Fruit fly (Drosophila melanogaster) whole organism, embryonic: ENCODE results near the gene PolG2.

Source experiments
- Antp ChIP-seq: fragments of 200-800 bp; sonication (Bioruptor generic); optimal IDR thresholded peaks from 3 replicates; lab custom pipeline; 2016; ENCODE audit warnings: missing biosample characterization, missing genetic modification characterization
- BEAF-32 ChIP-seq: fragments of 200-800 bp; sonication (Bioruptor generic); optimal IDR thresholded peaks from 3 replicates; lab custom pipeline; 2017; ENCODE audit warnings: missing biosample characterization, missing genetic modification characterization, mild to moderate bottlenecking, moderate library complexity, missing genetic modification reagents
- CG10321 ChIP-seq: fragments of 200-800 bp; sonication (Bioruptor generic); IDR thresholded peaks from 2 replicates; pipeline ENCODE4 v1.3.6; 2022; ENCODE audit warnings: missing biosample characterization, missing genetic modification characterization
- CG10366 ChIP-seq: fragments of 200-800 bp; sonication (Bioruptor generic); IDR thresholded peaks from 2 replicates; pipeline ENCODE4 v1.3.6; 2022; ENCODE audit warnings: missing biosample characterization, missing genetic modification characterization
- CG11093 ChIP-seq: fragments of 200-800 bp; sonication (Bioruptor generic); IDR thresholded peaks from 3 replicates; pipeline ENCODE4 v1.3.6; 2022; ENCODE audit warnings: missing biosample characterization, missing genetic modification characterization
- CG11695 ChIP-seq: fragments of 200-800 bp; sonication (Bioruptor generic); IDR thresholded peaks from 3 replicates; pipeline ENCODE4 v1.3.6; 2022; ENCODE audit warnings: missing biosample characterization, missing genetic modification characterization
- CG12391 ChIP-seq: fragments of 200-800 bp; sonication (Bioruptor generic); optimal IDR thresholded peaks from 3 replicates; lab custom pipeline; 2018; ENCODE audit warnings: missing biosample characterization, mild to moderate bottlenecking, missing genetic modification characterization, moderate library complexity
- CG12659 ChIP-seq: fragments of 200-800 bp; sonication (Bioruptor generic); optimal IDR thresholded peaks from 3 replicates; lab custom pipeline; 2017; ENCODE audit warnings: mild to moderate bottlenecking, missing biosample characterization, missing genetic modification reagents, missing genetic modification characterization
- CG14667 ChIP-seq: fragments of 200-800 bp; sonication (Bioruptor generic); IDR thresholded peaks from 2 replicates; pipeline ENCODE4 v1.3.6; 2022; ENCODE audit warnings: missing biosample characterization, missing genetic modification characterization
- CG15479 ChIP-seq: fragments of 200-800 bp; sonication (Bioruptor generic); optimal IDR thresholded peaks from 3 replicates; lab custom pipeline; 2019; ENCODE audit warnings: missing biosample characterization, mild to moderate bottlenecking, missing genetic modification characterization, moderate library complexity
- CG15601 ChIP-seq: fragments of 200-800 bp; sonication (Bioruptor generic); optimal IDR thresholded peaks from 3 replicates; lab custom pipeline; 2019; ENCODE audit warnings: missing biosample characterization, mild to moderate bottlenecking, missing genetic modification characterization, moderate library complexity
- CG1603 ChIP-seq: fragments of 200-800 bp; sonication (Bioruptor generic); optimal IDR thresholded peaks from 2 replicates; lab custom pipeline; 2019; ENCODE audit warnings: missing biosample characterization, mild to moderate bottlenecking, missing genetic modification characterization, moderate library complexity
- CG16863 ChIP-seq: fragments of 200-800 bp; sonication (Bioruptor generic); optimal IDR thresholded peaks from 3 replicates; lab custom pipeline; 2016; ENCODE audit warnings: missing biosample characterization, missing genetic modification characterization
- CG18599 ChIP-seq: fragments of 200-800 bp; sonication (Bioruptor generic); optimal IDR thresholded peaks from 3 replicates; lab custom pipeline; 2017; ENCODE audit warnings: missing biosample characterization, missing genetic modification characterization, mild to moderate bottlenecking, moderate library complexity, missing genetic modification reagents
- CG18619 ChIP-seq: fragments of 200-800 bp; sonication (Bioruptor generic); optimal IDR thresholded peaks from 3 replicates; lab custom pipeline; 2017; ENCODE audit warnings: missing biosample characterization, mild to moderate bottlenecking, missing genetic modification characterization
- CG2199 ChIP-seq: fragments of 200-800 bp; sonication (Bioruptor generic); IDR thresholded peaks from 3 replicates; pipeline ENCODE4 v1.3.6; 2022; ENCODE audit warnings: missing biosample characterization, missing genetic modification characterization
- CG2202 ChIP-seq: fragments of 200-800 bp; sonication (Bioruptor generic); optimal IDR thresholded peaks from 2 replicates; lab custom pipeline; 2018; ENCODE audit warnings: missing biosample characterization, mild to moderate bottlenecking, missing genetic modification characterization
- CG30403 ChIP-seq: fragments of 200-800 bp; sonication (Bioruptor generic); optimal IDR thresholded peaks from 3 replicates; lab custom pipeline; 2016; ENCODE audit warnings: missing biosample characterization, missing genetic modification characterization
- CG3281 ChIP-seq: fragments of 200-800 bp; sonication (Bioruptor generic); optimal IDR thresholded peaks from 3 replicates; lab custom pipeline; 2017; ENCODE audit warnings: missing biosample characterization, mild to moderate bottlenecking, missing genetic modification characterization
- CG3407 ChIP-seq: fragments of 200-800 bp; sonication (Bioruptor generic); optimal IDR thresholded peaks from 2 replicates; lab custom pipeline; 2018; ENCODE audit warnings: missing biosample characterization, mild to moderate bottlenecking, missing genetic modification characterization
- CG34376 ChIP-seq: fragments of 200-800 bp; sonication (Bioruptor generic); optimal IDR thresholded peaks from 2 replicates; lab custom pipeline; 2018; ENCODE audit warnings: missing biosample characterization, mild to moderate bottlenecking, missing genetic modification characterization
- CG5180 ChIP-seq: fragments of 200-800 bp; sonication (Bioruptor generic); optimal IDR thresholded peaks from 3 replicates; lab custom pipeline; 2017; ENCODE audit warnings: missing biosample characterization, missing genetic modification characterization, mild to moderate bottlenecking, moderate library complexity, missing genetic modification reagents
- CG8478 ChIP-seq: fragments of >200 bp; optimal IDR thresholded peaks from 2 replicates; lab custom pipeline; 2018
- CG9727 ChIP-seq: fragments of 200-800 bp; sonication (Bioruptor generic); optimal IDR thresholded peaks from 3 replicates; lab custom pipeline; 2017; ENCODE audit warnings: missing biosample characterization, mild to moderate bottlenecking, missing genetic modification characterization
- Chrac-16 ChIP-seq: fragments of 200-800 bp; sonication (Bioruptor generic); optimal IDR thresholded peaks from 3 replicates; lab custom pipeline; 2016; ENCODE audit warnings: missing biosample characterization, missing genetic modification characterization
- Dek ChIP-seq: fragments of 200-800 bp; sonication (Bioruptor generic); optimal IDR thresholded peaks from 3 replicates; lab custom pipeline; 2019; ENCODE audit warnings: missing biosample characterization, mild to moderate bottlenecking, missing genetic modification characterization, moderate library complexity
- HLHmδ ChIP-seq: fragments of 200-800 bp; sonication (Bioruptor generic); optimal IDR thresholded peaks from 2 replicates; lab custom pipeline; 2018; ENCODE audit warnings: missing biosample characterization, mild to moderate bottlenecking, missing genetic modification characterization, moderate library complexity
- Neu2 ChIP-seq: fragments of 200-800 bp; sonication (Bioruptor generic); optimal IDR thresholded peaks from 3 replicates; lab custom pipeline; 2016; ENCODE audit warnings: missing biosample characterization, missing genetic modification characterization, borderline replicate concordance
- Nf-YC ChIP-seq: fragments of 200-800 bp; optimal IDR thresholded peaks from 3 replicates; lab custom pipeline; 2019; ENCODE audit warnings: missing biosample characterization, mild to moderate bottlenecking, missing genetic modification characterization, moderate library complexity
- Taf1 ChIP-seq: fragments of 200-800 bp; sonication (Bioruptor generic); IDR thresholded peaks from 2 replicates; pipeline ENCODE4 v1.3.6; 2022; ENCODE audit warnings: missing biosample characterization, missing genetic modification characterization
- Vsx1 ChIP-seq: fragments of 200-800 bp; sonication (Bioruptor generic); optimal IDR thresholded peaks from 2 replicates; lab custom pipeline; 2017; ENCODE audit warnings: missing biosample characterization, mild to moderate bottlenecking, missing genetic modification characterization, missing genetic modification reagents
- ara ChIP-seq: fragments of 200-800 bp; sonication (Bioruptor generic); IDR thresholded peaks from 2 replicates; pipeline ENCODE4 v1.3.6; 2022; ENCODE audit warnings: missing biosample characterization, missing genetic modification characterization
- bowl ChIP-seq: fragments of 200-800 bp; sonication (Bioruptor generic); IDR thresholded peaks from 2 replicates; pipeline ENCODE4 v1.3.6; 2022; ENCODE audit warnings: missing biosample characterization, missing genetic modification characterization
- chm ChIP-seq: fragments of 200-800 bp; sonication (Bioruptor generic); IDR thresholded peaks from 2 replicates; pipeline ENCODE4 v1.3.6; 2022; ENCODE audit warnings: missing biosample characterization, missing genetic modification characterization
- croc ChIP-seq: fragments of 200-800 bp; sonication (Bioruptor generic); conservative IDR thresholded peaks from 3 replicates; pipeline ENCODE4 v1.3.6; 2022; ENCODE audit warnings: missing biosample characterization, missing genetic modification characterization
- disco-r ChIP-seq: fragments of 200-800 bp; sonication (Bioruptor generic); optimal IDR thresholded peaks from 2 replicates; lab custom pipeline; 2016; ENCODE audit warnings: missing biosample characterization, missing genetic modification characterization
- dmrt11E ChIP-seq: fragments of 200-800 bp; sonication (Bioruptor generic); optimal IDR thresholded peaks from 3 replicates; lab custom pipeline; 2018; ENCODE audit warnings: missing biosample characterization, mild to moderate bottlenecking, missing genetic modification characterization, moderate library complexity
- ems ChIP-seq: fragments of 200-800 bp; sonication (Bioruptor generic); optimal IDR thresholded peaks from 3 replicates; lab custom pipeline; 2016; ENCODE audit warnings: missing biosample characterization, missing genetic modification characterization
- gem ChIP-seq: fragments of 200-800 bp; sonication (Bioruptor generic); optimal IDR thresholded peaks from 2 replicates; lab custom pipeline; 2019; ENCODE audit warnings: missing biosample characterization, mild to moderate bottlenecking, missing genetic modification characterization, moderate library complexity
- grau ChIP-seq: fragments of 200-800 bp; optimal IDR thresholded peaks from 3 replicates; lab custom pipeline; 2019; ENCODE audit warnings: missing biosample characterization, mild to moderate bottlenecking, missing genetic modification characterization, moderate library complexity
- gsb-n ChIP-seq: fragments of 200-800 bp; sonication (Bioruptor generic); optimal IDR thresholded peaks from 3 replicates; lab custom pipeline; 2018; ENCODE audit warnings: missing biosample characterization, mild to moderate bottlenecking, missing genetic modification characterization
- ken ChIP-seq: fragments of 200-800 bp; sonication (Bioruptor generic); IDR thresholded peaks from 3 replicates; pipeline ENCODE4 v1.3.6; 2022; ENCODE audit warnings: missing biosample characterization, missing genetic modification characterization
- lola ChIP-seq, 3 experiments: fragments of >200 bp in 2 of 3; fragments of 200-800 bp in 1 of 3; sonication (Bioruptor generic) in 1 of 3; optimal IDR thresholded peaks; 2 replicates each; lab custom pipeline; 2017 to 2019; ENCODE audit warnings: missing biosample characterization in 3 of 3, missing genetic modification characterization in 3 of 3, mild to moderate bottlenecking in 1 of 3, moderate library complexity in 1 of 3
- otp ChIP-seq: fragments of 200-800 bp; sonication (Bioruptor generic); IDR thresholded peaks from 3 replicates; pipeline ENCODE4, ENCODE4 v1.3.6; 2022; ENCODE audit warnings: missing biosample characterization, missing genetic modification characterization
- p53 ChIP-seq: fragments of 200-800 bp; sonication (Bioruptor generic); optimal IDR thresholded peaks from 2 replicates; lab custom pipeline; 2016; ENCODE audit warnings: missing biosample characterization, missing genetic modification characterization
- pum ChIP-seq: fragments of 200-800 bp; sonication (Bioruptor generic); optimal IDR thresholded peaks from 2 replicates; lab custom pipeline; 2016; ENCODE audit warnings: missing biosample characterization, missing genetic modification characterization
- sd ChIP-seq: fragments of 200-800 bp; sonication (Bioruptor generic); optimal IDR thresholded peaks from 3 replicates; lab custom pipeline; 2018; ENCODE audit warnings: missing biosample characterization, mild to moderate bottlenecking, missing genetic modification characterization, moderate library complexity
- slp2 ChIP-seq: fragments of 200-800 bp; sonication (Bioruptor generic); optimal IDR thresholded peaks from 2 replicates; lab custom pipeline; 2016; ENCODE audit warnings: missing biosample characterization, missing genetic modification characterization
- vvl ChIP-seq: fragments of 200-800 bp; sonication (Bioruptor generic); IDR thresholded peaks from 2 replicates; pipeline ENCODE4 v1.3.6; 2022; ENCODE audit warnings: missing biosample characterization, missing genetic modification characterization

PolG2 gene

dm6 chr2L:13838647-13839390, 5.9 kb upstream of the PolG2 start (continued):
- no peak for TF ChIP-seq pum
- peak; percentile 23 for TF ChIP-seq Vsx1 (GFP tag; lab: Kevin White, UChicago)
- TF ChIP-seq BEAF-32, result no peak
- no peak for TF ChIP-seq Chrac-16
- TF ChIP-seq ara (GFP tag; lab: Robert Waterston, UW), result peak; percentile 37; the same call in 1 of the 2 replicates
- TF ChIP-seq sd (tag; lab: Kevin White, UChicago), result peak; percentile 89
- TF ChIP-seq CG16863 (GFP tag; lab: Kevin White, UChicago), result peak; percentile 15
- no peak for TF ChIP-seq Neu2 (GFP tag; lab: Kevin White, UChicago)
- TF ChIP-seq CG34376 (GFP tag; lab: Kevin White, UChicago), result no peak
- no peak for TF ChIP-seq CG8478 (lab: Kevin White, UChicago)
- TF ChIP-seq otp (GFP tag; lab: Robert Waterston, UW), result peak; percentile 5; the same call in 1 of the 3 replicates
- TF ChIP-seq CG18619 (GFP tag; lab: Kevin White, UChicago), result peak; percentile 34
- TF ChIP-seq CG2199 (GFP tag; lab: Robert Waterston, UW), result 0 out of 3 replicates have a peak, but pooled peaks have one; percentile 18
- no peak for TF ChIP-seq lola (GFP tag; optimal IDR thresholded peaks at IDR 0.05; lab: Kevin White, UChicago)
- TF ChIP-seq slp2, result no peak
- TF ChIP-seq CG12659 (GFP tag; lab: Kevin White, UChicago), result peak; percentile 24
- no peak for TF ChIP-seq CG18599 (GFP tag; lab: Kevin White, UChicago)
- TF ChIP-seq gem (tag; lab: Kevin White, UChicago), result peak; percentile 42
- TF ChIP-seq vvl, result no peak
- TF ChIP-seq CG3407 (GFP tag; lab: Kevin White, UChicago), result peak; percentile 34
- TF ChIP-seq CG14667 (GFP tag; lab: Robert Waterston, UW), result no peak
- no peak for TF ChIP-seq p53 (GFP tag; lab: Kevin White, UChicago)
- peak; percentile 25 for TF ChIP-seq CG3281
- TF ChIP-seq Antp, result no peak
- TF ChIP-seq CG1603 (tag; lab: Kevin White, UChicago), result peak; percentile 43
- TF ChIP-seq HLHmδ (GFP tag; lab: Kevin White, UChicago), result peak; percentile 33
- TF ChIP-seq CG12391 (tag; lab: Kevin White, UChicago), result no peak
- TF ChIP-seq CG15601 (tag; lab: Kevin White, UChicago), result peak; percentile 9
- TF ChIP-seq CG15479 (GFP tag; lab: Kevin White, UChicago), result no peak
- TF ChIP-seq grau (tag; lab: Kevin White, UChicago), result peak; percentile 40
- TF ChIP-seq croc (GFP tag; lab: Robert Waterston, UW), result no peak
- peak; percentile 38 for TF ChIP-seq Nf-YC (tag; lab: Kevin White, UChicago)
- no peak for TF ChIP-seq CG5180 (GFP tag; lab: Kevin White, UChicago)
- TF ChIP-seq CG10321 (GFP tag; lab: Robert Waterston, UW), result no peak
- TF ChIP-seq gsb-n (tag; lab: Kevin White, UChicago), result peak; percentile 33
- no peak for TF ChIP-seq Taf1 (GFP tag; lab: Robert Waterston, UW)
- no peak for TF ChIP-seq CG11093
- TF ChIP-seq CG9727 (GFP tag; lab: Kevin White, UChicago), result peak; percentile 33
- peak; percentile 13 for TF ChIP-seq ems (GFP tag; lab: Kevin White, UChicago)
- TF ChIP-seq disco-r (GFP tag; lab: Kevin White, UChicago), result no peak
- no peak; the same call in 2 of the 3 replicates for TF ChIP-seq CG11695 (GFP tag; lab: Robert Waterston, UW)
- TF ChIP-seq Dek, result peak; percentile 27
- peak; percentile 36 for TF ChIP-seq CG2202 (tag; lab: Kevin White, UChicago)
- TF ChIP-seq CG30403, result peak; percentile 12
- TF ChIP-seq chm, result no peak
- TF ChIP-seq dmrt11E (tag; lab: Kevin White, UChicago), result no peak
- TF ChIP-seq CG10366 (GFP tag; lab: Robert Waterston, UW), result no peak
- no peak for TF ChIP-seq bowl (GFP tag; lab: Robert Waterston, UW)
- 0 out of 3 replicates have a peak, but pooled peaks have one; percentile 6 for TF ChIP-seq ken (GFP tag; lab: Robert Waterston, UW)
